Worm (Caenorhabditis elegans) whole organism, L4 larva: ENCODE results near the gene lntl-1.

ENCODE experiments used
- D1046.2 ChIP-seq: fragments of 200-800 bp; sonication (Bioruptor generic); IDR thresholded peaks from 2 replicates; pipeline ENCODE4 v1.3.6; 2022; ENCODE audit warnings: missing genetic modification characterization, missing compliant biosample characterization
- F26F4.8 ChIP-seq: fragments of 200-800 bp; sonication (Bioruptor generic); conservative IDR thresholded peaks from 2 replicates; pipeline ENCODE4 v1.3.6; 2022; ENCODE audit warnings: missing genetic modification characterization, missing compliant biosample characterization
- R02D3.7 ChIP-seq: fragments of 150-350 bp; sonication (generic microtip); optimal IDR thresholded peaks from 3 replicates; lab custom pipeline; 2014; ENCODE audit warnings: missing biosample characterization, missing genetic modification characterization
- T26A8.4 ChIP-seq: fragments of 200-800 bp; sonication (Bioruptor generic); IDR thresholded peaks from 2 replicates; pipeline ENCODE4 v1.3.6; 2022; ENCODE audit warnings: missing genetic modification characterization, missing compliant biosample characterization
- Y48G9A.11 ChIP-seq: fragments of 200-800 bp; sonication (Bioruptor generic); IDR thresholded peaks from 2 replicates; pipeline ENCODE4 v1.3.6; 2022; ENCODE audit warnings: missing genetic modification reagents, missing genetic modification characterization, missing compliant biosample characterization
- Y5F2A.4 ChIP-seq: fragments of 200-800 bp; sonication (Bioruptor generic); optimal IDR thresholded peaks from 2 replicates; lab custom pipeline; 2018; ENCODE audit warnings: mild to moderate bottlenecking, missing genetic modification characterization, missing compliant biosample characterization
- ZK546.5 ChIP-seq, 2 experiments: sonication (generic microtip); optimal IDR thresholded peaks; 2 replicates each; lab custom pipeline; 2017; ENCODE audit warnings: missing biosample characterization in 2 of 2, missing genetic modification characterization in 2 of 2
- aha-1 ChIP-seq: fragments of 150-350 bp; peaks from one replicate; lab custom pipeline; 2014; ENCODE audit warnings: missing biosample characterization, missing genetic modification characterization
- ama-1 ChIP-seq: fragments of 150-350 bp; optimal IDR thresholded peaks from 2 replicates; lab custom pipeline; 2014; ENCODE audit warnings: inconsistent platforms, mixed read lengths
- attf-4 ChIP-seq: sonication (generic microtip); optimal IDR thresholded peaks from 3 replicates; lab custom pipeline; 2017; ENCODE audit warnings: missing biosample characterization, missing genetic modification characterization
- ceh-20 ChIP-seq: fragments of 200-800 bp; sonication (Bioruptor generic); IDR thresholded peaks from 2 replicates; pipeline ENCODE4 v1.3.6; 2022; ENCODE audit warnings: missing genetic modification reagents, missing genetic modification characterization, missing compliant biosample characterization
- ceh-62 ChIP-seq: sonication (generic microtip); optimal IDR thresholded peaks from 2 replicates; lab custom pipeline; 2017; ENCODE audit warnings: missing biosample characterization, missing genetic modification characterization
- daf-12 ChIP-seq: fragments of 150-350 bp; optimal IDR thresholded peaks from 2 replicates; lab custom pipeline; 2014; ENCODE audit warnings: missing biosample characterization, missing genetic modification reagents, missing genetic modification characterization
- daf-16 ChIP-seq, 3 experiments: sonication (generic microtip); optimal IDR thresholded peaks; 2 replicates each; lab custom pipeline; 2016 to 2017; ENCODE audit warnings: missing genetic modification characterization in 3 of 3, missing genetic modification reagents in 3 of 3, mild to moderate bottlenecking in 2 of 3, missing compliant biosample characterization in 2 of 3, missing biosample characterization in 1 of 3, moderate library complexity in 1 of 3
- daf-8 ChIP-seq: fragments of 200-800 bp; sonication (Bioruptor generic); IDR thresholded peaks from 2 replicates; pipeline ENCODE4 v1.3.6; 2022; ENCODE audit warnings: missing genetic modification characterization, missing compliant biosample characterization
- dve-1 ChIP-seq: sonication (generic microtip); optimal IDR thresholded peaks from 2 replicates; lab custom pipeline; 2017; ENCODE audit warnings: antibody characterized with exemption, mild to moderate bottlenecking, missing genetic modification characterization, missing compliant biosample characterization; ENCODE audit not compliant: insufficient read depth
- fkh-10 ChIP-seq: fragments of 150-350 bp; optimal IDR thresholded peaks from 2 replicates; lab custom pipeline; 2014; ENCODE audit warnings: missing biosample characterization, missing genetic modification reagents, missing genetic modification characterization
- jun-1 ChIP-seq: fragments of 150-350 bp; optimal IDR thresholded peaks from 2 replicates; lab custom pipeline; 2014; ENCODE audit warnings: missing biosample characterization, missing genetic modification reagents, missing genetic modification characterization
- lim-7 ChIP-seq: fragments of 200-800 bp; sonication (Bioruptor generic); IDR thresholded peaks from 2 replicates; pipeline ENCODE4 v1.3.6; 2022; ENCODE audit warnings: missing genetic modification characterization, missing compliant biosample characterization
- lir-3 ChIP-seq: sonication (generic microtip); optimal IDR thresholded peaks from 2 replicates; lab custom pipeline; 2016; ENCODE audit warnings: mild to moderate bottlenecking, missing genetic modification characterization, missing compliant biosample characterization
- mdl-1 ChIP-seq, 2 experiments: fragments of 150-350 bp in 1 of 2; sonication (generic microtip) in 1 of 2; optimal IDR thresholded peaks; 2 replicates each; lab custom pipeline; 2014 to 2017; ENCODE audit warnings: missing biosample characterization in 2 of 2, missing genetic modification characterization in 2 of 2
- mxl-3 ChIP-seq: fragments of 200-800 bp; sonication (Bioruptor generic); optimal IDR thresholded peaks from 2 replicates; lab custom pipeline; 2018; ENCODE audit warnings: mild to moderate bottlenecking, missing genetic modification characterization, missing compliant biosample characterization
- nhr-10 ChIP-seq: fragments of 150-350 bp; optimal IDR thresholded peaks from 2 replicates; lab custom pipeline; 2014; ENCODE audit warnings: missing biosample characterization, missing genetic modification characterization
- nhr-102 ChIP-seq: sonication (generic microtip); optimal IDR thresholded peaks from 2 replicates; lab custom pipeline; 2016; ENCODE audit warnings: mild to moderate bottlenecking, missing genetic modification characterization, moderate library complexity, missing compliant biosample characterization
- nhr-11 ChIP-seq: fragments of 150-350 bp; optimal IDR thresholded peaks from 2 replicates; lab custom pipeline; 2014; ENCODE audit warnings: missing biosample characterization, missing genetic modification characterization
- nhr-237 ChIP-seq: sonication (generic microtip); optimal IDR thresholded peaks from 2 replicates; lab custom pipeline; 2017; ENCODE audit warnings: missing biosample characterization, missing genetic modification characterization
- nhr-42 ChIP-seq: fragments of 200-800 bp; sonication (Bioruptor generic); IDR thresholded peaks from 2 replicates; pipeline ENCODE4 v1.3.6; 2022; ENCODE audit warnings: missing genetic modification characterization, missing compliant biosample characterization
- nhr-6 ChIP-seq: fragments of 150-350 bp; optimal IDR thresholded peaks from 2 replicates; lab custom pipeline; 2014; ENCODE audit warnings: missing biosample characterization, missing genetic modification characterization
- nhr-77 ChIP-seq: fragments of 150-350 bp; optimal IDR thresholded peaks from 2 replicates; lab custom pipeline; 2014; ENCODE audit warnings: missing biosample characterization, missing genetic modification characterization
- pha-4 ChIP-seq, 2 experiments: fragments of 150-350 bp in 1 of 2; fragments of 200-800 bp in 1 of 2; sonication (Bioruptor generic) in 1 of 2; IDR thresholded peaks in 1 of 2; optimal IDR thresholded peaks in 1 of 2; 2 replicates each; pipeline versions ENCODE4 v1.3.6 to Lab custom; 2014 to 2022; ENCODE audit warnings: missing genetic modification characterization in 2 of 2, missing genetic modification reagents in 2 of 2, missing biosample characterization in 1 of 2, missing compliant biosample characterization in 1 of 2
- pqm-1 ChIP-seq: sonication (generic microtip); optimal IDR thresholded peaks from 2 replicates; lab custom pipeline; 2017; ENCODE audit warnings: missing biosample characterization, missing genetic modification characterization
- rbr-2 ChIP-seq: sonication (generic microtip); optimal IDR thresholded peaks from 2 replicates; lab custom pipeline; 2016; ENCODE audit warnings: missing genotype, missing genetic modification characterization, missing compliant biosample characterization
- skn-1 ChIP-seq: fragments of 150-350 bp; optimal IDR thresholded peaks from 2 replicates; lab custom pipeline; 2014; ENCODE audit warnings: missing biosample characterization, missing genetic modification characterization
- snpc-1.2 ChIP-seq: fragments of 200-800 bp; sonication (Bioruptor generic); IDR thresholded peaks from 2 replicates; pipeline ENCODE4 v1.3.6; 2022; ENCODE audit warnings: missing genetic modification reagents, missing genetic modification characterization, missing compliant biosample characterization
- unc-130 ChIP-seq: sonication (generic microtip); optimal IDR thresholded peaks from 2 replicates; lab custom pipeline; 2016; ENCODE audit warnings: missing genetic modification reagents, missing genetic modification characterization, missing compliant biosample characterization
- unc-62 ChIP-seq, 3 experiments: fragments of 150-350 bp in 1 of 3; sonication (generic microtip); optimal IDR thresholded peaks in 2 of 3; peaks in 1 of 3; 1 replicate in 1 of 3; 2 replicates in 2 of 3; lab custom pipeline; 2014 to 2017; ENCODE audit warnings: missing biosample characterization in 3 of 3, missing genetic modification characterization in 3 of 3, missing genetic modification reagents in 3 of 3, missing genotype in 1 of 3
- zip-11 ChIP-seq: fragments of 200-800 bp; sonication (Bioruptor generic); IDR thresholded peaks from 2 replicates; pipeline ENCODE4 v1.3.6; 2022; ENCODE audit warnings: missing genetic modification characterization, missing compliant biosample characterization
- ztf-11 ChIP-seq: fragments of 150-350 bp; optimal IDR thresholded peaks from 2 replicates; lab custom pipeline; 2014; ENCODE audit warnings: missing biosample characterization, missing genetic modification characterization

The lntl-1 gene

ce11 chrIV:5817459-5817858 lies 10.6 kb upstream of the lntl-1 start (continued):
- peak; percentile 63 for TF ChIP-seq nhr-102
- no peak for TF ChIP-seq ceh-62 (tag; lab: Kevin White, UChicago)
- peak; percentile 9 for TF ChIP-seq nhr-77 (tag; lab: Kevin White, UChicago)
- TF ChIP-seq nhr-10 = no peak
- TF ChIP-seq ceh-20 (GFP tag; lab: Robert Waterston, UW) = no peak
- peak; percentile 59 for TF ChIP-seq aha-1 (tag; lab: Kevin White, UChicago)
- peak in 1 of 2 experiments; percentile 52 for TF ChIP-seq unc-62 (GFP tag; optimal IDR thresholded peaks at IDR 0.05 in 1 of 2; lab: Kevin White, UChicago)
- TF ChIP-seq unc-62 (tag; optimal IDR thresholded peaks at IDR 0.05; lab: Kevin White, UChicago) = no peak
- peak; percentile 70 for TF ChIP-seq pqm-1 (tag; lab: Kevin White, UChicago)
- peak; percentile 82 for TF ChIP-seq nhr-6
- TF ChIP-seq jun-1 (tag; lab: Kevin White, UChicago) = no peak
- no peak for TF ChIP-seq lir-3 (tag; lab: Kevin White, UChicago)
- no peak for TF ChIP-seq F26F4.8
- no peak; the same call in 1 of the 2 replicates for TF ChIP-seq pha-4 (GFP tag; IDR thresholded peaks at IDR 0.05; lab: Robert Waterston, UW)
- TF ChIP-seq pha-4 (tag; optimal IDR thresholded peaks at IDR 0.05; lab: Kevin White, UChicago) = no peak
- peak; percentile 67 for TF ChIP-seq mxl-3 (GFP tag; lab: Kevin White, UChicago)
- TF ChIP-seq skn-1 (tag; lab: Kevin White, UChicago) = no peak
- TF ChIP-seq nhr-42 (GFP tag; lab: Robert Waterston, UW) = no peak

DNA sequence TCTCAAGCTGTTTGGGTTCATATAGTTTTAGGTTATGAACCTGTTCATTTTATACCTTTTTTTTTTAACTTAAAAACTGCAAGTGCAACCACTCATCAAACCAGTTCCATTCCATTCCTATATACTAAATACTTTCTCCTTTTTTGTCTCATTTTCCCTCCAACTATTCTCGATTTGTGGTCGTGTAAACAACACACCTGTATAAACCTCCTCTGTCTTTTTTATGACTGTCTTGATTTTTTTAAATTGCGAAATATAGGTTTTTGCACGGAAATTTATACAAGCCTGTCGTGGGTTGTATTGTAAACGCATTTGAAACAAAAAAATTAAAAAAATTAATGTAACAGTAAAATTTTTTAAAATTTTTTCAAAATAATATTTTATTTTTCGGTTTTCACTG lies 9.6 kb upstream of the lntl-1 start:
- no peak for TF ChIP-seq ceh-62 (tag; lab: Kevin White, UChicago)
- TF ChIP-seq Y5F2A.4 = no peak
- TF ChIP-seq dve-1 (tag; lab: Kevin White, UChicago) = no peak
- no peak for TF ChIP-seq daf-16 (GFP tag; optimal IDR thresholded peaks at IDR 0.05; lab: Kevin White, UChicago)
- TF ChIP-seq daf-16 (tag; optimal IDR thresholded peaks at IDR 0.05; lab: Kevin White, UChicago) = peak; percentile 73
- TF ChIP-seq ama-1 (lab: Kevin White, UChicago) = no peak
- no peak for TF ChIP-seq lir-3 (tag; lab: Kevin White, UChicago)
- no peak for TF ChIP-seq nhr-237 (tag; lab: Kevin White, UChicago)
- TF ChIP-seq ceh-20 (GFP tag; lab: Robert Waterston, UW) = no peak

DNA sequence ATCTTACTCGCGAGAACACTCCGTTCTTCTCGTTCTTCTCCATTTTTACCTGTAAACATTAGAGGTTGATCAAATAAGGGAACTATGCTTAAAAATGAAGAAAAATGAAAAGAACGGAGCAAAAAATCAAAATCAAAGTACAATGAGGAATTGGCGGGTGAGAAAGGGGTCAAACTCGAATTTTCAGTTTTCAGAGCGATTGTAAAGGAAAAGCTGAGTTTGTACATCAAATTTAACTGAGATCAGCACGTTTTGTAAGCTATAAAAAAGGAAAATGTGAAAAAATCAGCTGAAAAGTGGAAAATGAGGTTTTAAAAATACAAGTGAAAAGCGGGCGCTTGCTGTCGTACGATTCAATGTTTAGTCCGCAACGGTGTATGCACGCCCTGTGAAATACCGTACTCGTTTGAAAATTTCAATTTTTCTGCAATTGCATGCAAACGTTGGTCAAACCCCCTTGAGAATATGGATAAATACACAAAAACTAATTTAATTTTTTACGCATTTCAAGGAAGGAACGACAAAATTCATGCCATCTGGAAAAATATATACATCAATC lies 7.3 kb upstream of the lntl-1 start, which contains the start of gene oops-1:
TSS of gene oops-1 (minus strand) at position 51 of the 559 bp plus-strand sequence.
- TF ChIP-seq nhr-11 (tag; lab: Kevin White, UChicago) (no peak), snpc-1.2 (peak; percentile 89)

DNA sequence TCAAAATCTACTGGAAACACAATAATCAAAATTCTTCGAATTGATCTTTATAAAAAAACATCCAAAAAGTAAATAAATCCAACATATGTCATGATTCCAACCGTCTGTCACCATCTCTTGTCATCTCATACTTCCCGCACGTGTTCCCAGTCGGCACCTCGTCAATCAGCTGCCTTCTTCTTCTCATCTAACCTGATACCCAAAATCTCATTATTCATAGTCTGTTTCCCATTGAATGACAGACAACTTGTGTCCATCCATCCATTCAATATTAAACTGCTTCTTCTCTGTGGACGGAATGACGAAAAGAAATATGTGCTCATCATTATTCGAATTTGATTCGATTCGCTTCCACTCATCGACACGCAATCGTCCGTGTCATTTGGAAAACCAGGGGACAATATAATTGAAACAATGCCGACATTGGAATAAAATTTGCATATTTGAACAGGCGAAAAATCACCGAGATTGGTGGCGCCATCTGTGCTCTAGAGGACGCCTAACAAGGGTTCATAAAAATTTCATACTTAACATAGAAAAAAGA lies 4.3 kb upstream of the lntl-1 start:
- TF ChIP-seq zip-11 (GFP tag; lab: Robert Waterston, UW) (no peak), T26A8.4 (no peak), Y48G9A.11 (GFP tag; lab: Robert Waterston, UW) (no peak), mdl-1 (tag; optimal IDR thresholded peaks at IDR 0.05; lab: Kevin White, UChicago) (no peak), ZK546.5 (tag; optimal IDR thresholded peaks at IDR 0.05; lab: Kevin White, UChicago) (no peak), D1046.2 (GFP tag; lab: Robert Waterston, UW) (no peak), unc-62 (GFP tag; optimal IDR thresholded peaks at IDR 0.05 in 1 of 2; lab: Kevin White, UChicago) (peak in 1 of 2 experiments; percentile 87), unc-62 (tag; optimal IDR thresholded peaks at IDR 0.05; lab: Kevin White, UChicago) (no peak), attf-4 (tag; lab: Kevin White, UChicago) (no peak), daf-16 (GFP tag; optimal IDR thresholded peaks at IDR 0.05; lab: Kevin White, UChicago) (no peak), daf-16 (tag; optimal IDR thresholded peaks at IDR 0.05; lab: Kevin White, UChicago) (no peak), unc-130 (GFP tag; lab: Kevin White, UChicago) (peak; percentile 3), rbr-2 (no peak), R02D3.7 (tag; lab: Kevin White, UChicago) (no peak), ztf-11 (no peak), nhr-42 (GFP tag; lab: Robert Waterston, UW) (no peak), lim-7 (GFP tag; lab: Robert Waterston, UW) (no peak), jun-1 (tag; lab: Kevin White, UChicago) (no peak), nhr-11 (tag; lab: Kevin White, UChicago) (no peak), fkh-10 (GFP tag; lab: Kevin White, UChicago) (peak; percentile 49), ceh-20 (GFP tag; lab: Robert Waterston, UW) (no peak), nhr-6 (no peak), daf-8 (GFP tag; lab: Robert Waterston, UW) (no peak), daf-12 (tag; lab: Kevin White, UChicago) (no peak)
- TF ChIP-seq, all 104 proteins: peak for 3
